Fruit fly (Drosophila melanogaster): Measurements from ENCODE around the gene CG14269.

CG14269 gene

dm6 chrX:3437493-3437892 lies 1.9 kb upstream of the CG14269 start (continued):
- TF ChIP-seq CG10669 (GFP tag; optimal IDR thresholded peaks at IDR 0.05) (no peak), svp (GFP tag) (peak; percentile 87), CG6792 (GFP tag; optimal IDR thresholded peaks at IDR 0.05) (no peak), topi (GFP tag; optimal IDR thresholded peaks at IDR 0.05) (peak; percentile 79), CG6808 (GFP tag; optimal IDR thresholded peaks at IDR 0.05) (no peak), net (GFP tag; optimal IDR thresholded peaks at IDR 0.05) (no peak), Ets96B (tag; optimal IDR thresholded peaks at IDR 0.05) (no peak), Hr38 (GFP tag; optimal IDR thresholded peaks at IDR 0.05) (no peak), dac (GFP tag; optimal IDR thresholded peaks at IDR 0.05) (no peak), Sox102F (GFP tag; optimal IDR thresholded peaks at IDR 0.05) (peak; percentile 52), dsx (GFP tag; optimal IDR thresholded peaks at IDR 0.05; ENCODE audit: poor library complexity, severe bottlenecking) (no peak), fd59A (GFP tag; optimal IDR thresholded peaks at IDR 0.05) (no peak), CG16779 (tag; optimal IDR thresholded peaks at IDR 0.05) (no peak), CG3919 (GFP tag; optimal IDR thresholded peaks at IDR 0.05) (peak; percentile 42), CG11294 (GFP tag; IDR thresholded peaks at IDR 0.05) (no peak), lz (GFP tag; optimal IDR thresholded peaks at IDR 0.05) (peak; percentile 43), CG11762 (GFP tag; optimal IDR thresholded peaks at IDR 0.05; ENCODE audit: insufficient read depth) (no peak), eg (GFP tag; IDR thresholded peaks at IDR 0.05) (no peak), Hr39 (GFP tag; optimal IDR thresholded peaks at IDR 0.05) (peak; percentile 52), Ets21C (GFP tag; optimal IDR thresholded peaks at IDR 0.05) (no peak)

dm6 chrX:3436183-3436582 lies 576 bp upstream of the CG14269 start:
- TF ChIP-seq CG7368 (GFP tag; optimal IDR thresholded peaks at IDR 0.05) (no peak), Hr4 (GFP tag; optimal IDR thresholded peaks at IDR 0.05) (peak; percentile 69), CG11902 (GFP tag; optimal IDR thresholded peaks at IDR 0.05) (peak; percentile 57), eg (GFP tag; IDR thresholded peaks at IDR 0.05) (no peak), salr (GFP tag; optimal IDR thresholded peaks at IDR 0.05) (peak in 1 of 2 experiments; percentile 15), ss (GFP tag; optimal IDR thresholded peaks at IDR 0.05) (peak; percentile 66 to 74), Sox14 (GFP tag; optimal IDR thresholded peaks at IDR 0.05) (peak; percentile 41), net (GFP tag; optimal IDR thresholded peaks at IDR 0.05) (peak; percentile 49), CG11294 (GFP tag; IDR thresholded peaks at IDR 0.05) (0 out of 2 replicates have a peak, but pooled peaks have one; percentile 12), acj6 (GFP tag; optimal IDR thresholded peaks at IDR 0.05) (peak; percentile 52), Sox15 (GFP tag; optimal IDR thresholded peaks at IDR 0.05) (peak; percentile 4), Eip93F (GFP tag; optimal IDR thresholded peaks at IDR 0.05) (no peak), spab (GFP tag; optimal IDR thresholded peaks at IDR 0.05) (no peak), svp (GFP tag) (peak; percentile 70), CG6854 (GFP tag; optimal IDR thresholded peaks at IDR 0.05) (no peak), CG9139 (GFP tag; optimal IDR thresholded peaks at IDR 0.05) (peak; percentile 28), Blimp-1 (GFP tag; optimal IDR thresholded peaks at IDR 0.05) (no peak), Gug (GFP tag; IDR thresholded peaks at IDR 0.05) (peak; percentile 69), CG1621 (tag; optimal IDR thresholded peaks at IDR 0.05) (peak; percentile 34), CG8632 (GFP tag; optimal IDR thresholded peaks at IDR 0.05) (no peak), CG4318 (GFP tag; optimal IDR thresholded peaks at IDR 0.05) (peak; percentile 68), Smox (GFP tag; optimal IDR thresholded peaks at IDR 0.05) (no peak), Met (GFP tag; optimal IDR thresholded peaks at IDR 0.05) (no peak), achi (GFP tag; optimal IDR thresholded peaks at IDR 0.05) (peak; percentile 49), fkh (GFP tag; optimal IDR thresholded peaks at IDR 0.05) (no peak), vri (GFP tag; optimal IDR thresholded peaks at IDR 0.05) (no peak), CG6276 (GFP tag; optimal IDR thresholded peaks at IDR 0.05) (peak; percentile 57), Hr39 (GFP tag; optimal IDR thresholded peaks at IDR 0.05) (peak; percentile 20), CG32006 (GFP tag; optimal IDR thresholded peaks at IDR 0.05) (peak; percentile 77), pdm3 (GFP tag; optimal IDR thresholded peaks at IDR 0.05) (peak; percentile 48), dsx (GFP tag; optimal IDR thresholded peaks at IDR 0.05; ENCODE audit: poor library complexity, severe bottlenecking) (peak; percentile 28), CG3919 (GFP tag; optimal IDR thresholded peaks at IDR 0.05) (peak; percentile 69), CG6808 (GFP tag; optimal IDR thresholded peaks at IDR 0.05) (peak; percentile 60), CG6163 (GFP tag; IDR thresholded peaks at IDR 0.05) (peak; percentile 70), Sox102F (GFP tag; optimal IDR thresholded peaks at IDR 0.05) (no peak), Lpt (GFP tag; optimal IDR thresholded peaks at IDR 0.05) (peak; percentile 14), CG6792 (GFP tag; optimal IDR thresholded peaks at IDR 0.05) (peak; percentile 27), CG8319 (GFP tag; optimal IDR thresholded peaks at IDR 0.05) (no peak), fd85E (GFP tag; optimal IDR thresholded peaks at IDR 0.05) (no peak)
